Worm (Caenorhabditis elegans) whole organism, mixed stage, embryonic: Measurements from ENCODE around the gene srsx-16.
A peak's percentile ranks its signal among the peaks of the same experiment; 100 is the strongest.

Source experiments
- M03D4.4 ChIP-seq: sonication (generic microtip); optimal IDR thresholded peaks from 2 replicates; lab custom pipeline; 2017; ENCODE audit warnings: mild to moderate bottlenecking, missing genetic modification characterization, missing compliant biosample characterization
- bed-3 ChIP-seq: fragments of 200-800 bp; sonication (Bioruptor generic); optimal IDR thresholded peaks from 3 replicates; lab custom pipeline; 2018; ENCODE audit warnings: mild to moderate bottlenecking, missing genetic modification characterization, moderate library complexity, missing compliant biosample characterization
- blmp-1 ChIP-seq: fragments of 150-350 bp; optimal IDR thresholded peaks from 2 replicates; lab custom pipeline; 2014; ENCODE audit warnings: missing biosample characterization, missing genetic modification characterization
- ceh-39 ChIP-seq: fragments of 150-350 bp; optimal IDR thresholded peaks from 2 replicates; lab custom pipeline; 2014; ENCODE audit warnings: missing biosample characterization, missing genetic modification characterization
- ceh-43 ChIP-seq: fragments of 200-800 bp; sonication (Bioruptor generic); optimal IDR thresholded peaks from 2 replicates; lab custom pipeline; 2018; ENCODE audit warnings: mild to moderate bottlenecking, missing genetic modification characterization, moderate library complexity, missing compliant biosample characterization
- ces-1 ChIP-seq: fragments of 150-350 bp; optimal IDR thresholded peaks from 2 replicates; lab custom pipeline; 2014; ENCODE audit warnings: missing biosample characterization, missing genetic modification reagents, missing genetic modification characterization
- cnd-1 ChIP-seq: fragments of 200-800 bp; sonication (Bioruptor generic); optimal IDR thresholded peaks from 2 replicates; lab custom pipeline; 2018; ENCODE audit warnings: mild to moderate bottlenecking, missing genetic modification characterization, missing compliant biosample characterization
- drap-1 ChIP-seq: fragments of 200-800 bp; sonication (Bioruptor generic); optimal IDR thresholded peaks from 3 replicates; lab custom pipeline; 2018; ENCODE audit warnings: mild to moderate bottlenecking, missing genetic modification characterization, missing compliant biosample characterization
- elt-1 ChIP-seq: sonication (generic microtip); optimal IDR thresholded peaks from 2 replicates; lab custom pipeline; 2017; ENCODE audit warnings: missing genetic modification characterization, mild to moderate bottlenecking, missing compliant biosample characterization, antibody characterized with exemption, moderate library complexity, borderline replicate concordance; ENCODE audit not compliant: insufficient read depth
- flh-1 ChIP-seq: fragments of 200-800 bp; sonication (Bioruptor generic); optimal IDR thresholded peaks from 2 replicates; lab custom pipeline; 2018; ENCODE audit warnings: mild to moderate bottlenecking, missing genetic modification characterization, moderate library complexity, missing compliant biosample characterization
- ham-2 ChIP-seq: fragments of 200-800 bp; sonication (Bioruptor generic); optimal IDR thresholded peaks from 2 replicates; lab custom pipeline; 2018; ENCODE audit warnings: mild to moderate bottlenecking, missing genetic modification characterization, missing compliant biosample characterization
- hlh-1 ChIP-seq: fragments of 150-350 bp; optimal IDR thresholded peaks from 2 replicates; lab custom pipeline; 2014; ENCODE audit warnings: missing biosample characterization, missing genetic modification reagents, missing genetic modification characterization
- lin-13 ChIP-seq: fragments of 150-350 bp; optimal IDR thresholded peaks from 2 replicates; lab custom pipeline; 2014; ENCODE audit warnings: missing biosample characterization, missing genetic modification characterization
- lin-32 ChIP-seq: fragments of 200-800 bp; sonication (Bioruptor generic); optimal IDR thresholded peaks from 2 replicates; lab custom pipeline; 2018; ENCODE audit warnings: mild to moderate bottlenecking, missing genetic modification characterization, missing compliant biosample characterization
- lsy-2 ChIP-seq: fragments of 150-350 bp; optimal IDR thresholded peaks from 2 replicates; lab custom pipeline; 2014; ENCODE audit warnings: missing biosample characterization, missing genetic modification characterization
- mep-1 ChIP-seq: fragments of 150-350 bp; optimal IDR thresholded peaks from 2 replicates; lab custom pipeline; 2017; ENCODE audit warnings: missing biosample characterization, missing genetic modification reagents, missing genetic modification characterization, inconsistent platforms
- mls-2 ChIP-seq: sonication (generic microtip); optimal IDR thresholded peaks from 2 replicates; lab custom pipeline; 2016; ENCODE audit warnings: mild to moderate bottlenecking, missing genetic modification characterization, moderate library complexity, missing compliant biosample characterization
- nhr-12 ChIP-seq: fragments of 150-350 bp; optimal IDR thresholded peaks from 2 replicates; lab custom pipeline; 2014; ENCODE audit warnings: missing biosample characterization, missing genetic modification characterization
- nhr-2 ChIP-seq: fragments of 150-350 bp; optimal IDR thresholded peaks from 2 replicates; lab custom pipeline; 2014; ENCODE audit warnings: missing biosample characterization, missing genetic modification characterization
- nhr-237 ChIP-seq: fragments of 150-350 bp; optimal IDR thresholded peaks from 2 replicates; lab custom pipeline; 2014; ENCODE audit warnings: missing biosample characterization, missing genetic modification characterization
- nhr-28 ChIP-seq: fragments of 150-350 bp; optimal IDR thresholded peaks from 2 replicates; lab custom pipeline; 2014; ENCODE audit warnings: missing biosample characterization, missing genetic modification characterization
- pha-4 ChIP-seq: fragments of 150-350 bp; optimal IDR thresholded peaks from 2 replicates; lab custom pipeline; 2018; ENCODE audit warnings: missing biosample characterization, missing genetic modification reagents, missing genetic modification characterization
- snpc-4 ChIP-seq: fragments of 150-350 bp; optimal IDR thresholded peaks from 2 replicates; lab custom pipeline; 2014; ENCODE audit warnings: missing biosample characterization, missing genetic modification characterization
- tbx-8 ChIP-seq: fragments of 200-800 bp; sonication (Bioruptor generic); optimal IDR thresholded peaks from 2 replicates; lab custom pipeline; 2018; ENCODE audit warnings: mild to moderate bottlenecking, missing genetic modification characterization, moderate library complexity, missing compliant biosample characterization
- unc-120 ChIP-seq: sonication (generic microtip); optimal IDR thresholded peaks from 2 replicates; lab custom pipeline; 2017; ENCODE audit warnings: missing genetic modification characterization, missing compliant biosample characterization; ENCODE audit not compliant: poor library complexity, severe bottlenecking
- unc-62 ChIP-seq: fragments of 150-350 bp; optimal IDR thresholded peaks from 2 replicates; lab custom pipeline; 2014; ENCODE audit warnings: missing biosample characterization, missing genetic modification reagents, missing genetic modification characterization
- zip-8 ChIP-seq: fragments of 150-350 bp; optimal IDR thresholded peaks from 2 replicates; lab custom pipeline; 2014; ENCODE audit warnings: missing biosample characterization, missing genetic modification characterization
- ztf-11 ChIP-seq: fragments of 150-350 bp; optimal IDR thresholded peaks from 2 replicates; lab custom pipeline; 2014; ENCODE audit warnings: missing biosample characterization, missing genetic modification characterization

srsx-16 gene

DNA sequence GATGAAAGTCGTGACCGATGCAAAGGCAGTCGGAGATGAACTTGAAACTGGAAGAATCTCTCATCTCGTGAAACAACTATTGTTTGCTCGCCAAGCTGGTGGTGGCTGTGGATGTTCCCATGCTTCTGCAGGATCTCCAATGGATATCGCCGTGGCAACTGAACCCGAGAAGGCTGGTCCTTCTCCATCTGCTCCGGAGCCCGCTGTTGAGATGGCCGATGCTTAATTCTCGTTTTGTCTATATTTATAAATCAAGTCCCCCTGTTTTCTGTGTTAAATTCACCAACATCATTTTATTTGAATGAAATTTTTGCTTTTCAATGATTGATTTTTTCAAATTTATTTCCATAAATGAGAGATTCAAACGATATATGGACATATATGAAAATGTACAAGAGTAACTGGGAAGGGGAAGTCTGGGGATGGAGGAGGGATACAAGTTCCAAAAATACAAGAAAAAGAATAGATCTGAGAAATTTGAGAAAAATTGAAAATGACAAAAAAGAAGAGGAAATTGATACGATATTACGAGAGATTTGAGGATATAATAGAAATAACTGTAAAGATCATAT, 31.3 kb upstream of the srsx-16 start:
- TF ChIP-seq nhr-237 (peak; percentile 18), tbx-8 (GFP tag; lab: Kevin White, UChicago) (no peak)

DNA sequence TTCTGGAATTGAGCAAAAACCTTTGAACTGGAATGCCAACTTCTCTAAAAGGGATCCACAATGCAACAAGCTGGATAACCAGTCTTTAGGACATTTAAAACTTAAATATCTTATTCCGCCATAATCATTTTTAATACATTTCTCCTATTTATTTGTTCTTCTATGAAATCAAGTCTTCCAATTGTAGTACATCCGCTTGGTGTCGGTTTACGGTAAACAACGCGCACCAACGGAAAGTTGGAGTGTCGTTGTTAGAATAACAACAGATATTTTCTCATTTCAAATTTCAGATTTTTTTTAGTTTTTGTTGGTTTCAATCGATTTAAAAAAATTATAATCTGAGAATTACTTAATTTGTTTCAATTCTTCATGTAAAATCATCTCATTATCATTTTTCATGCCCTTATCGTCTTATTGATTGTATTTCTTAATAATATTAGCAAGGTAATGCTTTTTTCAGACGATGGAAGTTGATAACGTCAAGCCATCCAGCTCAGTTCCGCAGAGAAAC, 29.6 kb upstream of the srsx-16 start, which contains the start of gene csn-5:
TSS of gene csn-5 (plus strand) at position 461 of the 511 bp plus-strand sequence.
- TF ChIP-seq flh-1 (no peak), ces-1 (GFP tag; lab: Kevin White, UChicago) (peak; percentile 1)

DNA sequence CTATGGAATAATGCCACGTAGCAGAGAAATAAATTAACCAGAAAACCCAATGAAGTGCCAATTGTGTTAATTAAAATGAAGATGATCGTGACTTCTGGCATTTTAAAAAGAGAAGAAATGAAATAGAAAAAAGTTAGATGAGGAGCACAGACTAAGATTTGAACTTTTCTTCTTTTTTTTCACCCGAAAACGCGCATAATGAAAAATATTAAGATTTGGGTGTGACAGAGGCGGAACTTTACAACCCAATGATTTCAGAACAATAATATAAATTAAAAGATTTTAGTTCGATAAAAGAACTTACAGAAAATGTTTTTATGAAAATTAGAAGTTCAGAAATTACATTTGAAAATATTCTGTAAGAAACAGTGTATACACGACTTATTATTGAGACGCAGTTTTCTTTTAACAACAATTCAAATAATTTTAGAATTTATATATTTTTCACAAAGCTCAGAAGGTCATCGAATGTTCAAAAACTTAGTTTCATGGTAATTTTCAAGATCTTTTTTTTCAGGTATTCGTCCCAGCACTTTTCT, 26.0 kb upstream of the srsx-16 start, which contains the start of the genes srd-8 and B0547.2:
TSS of gene srd-8 (minus strand) at position 101 of the 539 bp plus-strand sequence.
TSS of gene B0547.2 (plus strand) at position 489 of the 539 bp plus-strand sequence.
- no peak for TF ChIP-seq nhr-12 (tag; lab: Kevin White, UChicago)
- no peak for TF ChIP-seq nhr-28 (tag; lab: Kevin White, UChicago)
- TF ChIP-seq elt-1 (tag; lab: Kevin White, UChicago), result no peak
- no peak for TF ChIP-seq bed-3 (GFP tag; lab: Kevin White, UChicago)
- TF ChIP-seq flh-1, result no peak
- TF ChIP-seq unc-62, result no peak
- TF ChIP-seq mls-2 (tag; lab: Kevin White, UChicago), result no peak
- TF ChIP-seq ceh-39, result no peak
- no peak for TF ChIP-seq ceh-43 (GFP tag; lab: Kevin White, UChicago)
- TF ChIP-seq nhr-2 (tag; lab: Kevin White, UChicago), result no peak
- TF ChIP-seq tbx-8 (GFP tag; lab: Kevin White, UChicago), result no peak
- no peak for TF ChIP-seq blmp-1 (tag; lab: Kevin White, UChicago)
- TF ChIP-seq nhr-237, result no peak
- no peak for TF ChIP-seq pha-4 (tag; lab: Kevin White, UChicago)
- TF ChIP-seq unc-120, result no peak
- TF ChIP-seq ces-1 (GFP tag; lab: Kevin White, UChicago), result no peak
- TF ChIP-seq snpc-4 (tag; lab: Kevin White, UChicago), result no peak
- TF ChIP-seq lin-32 (GFP tag; lab: Kevin White, UChicago), result no peak
- TF ChIP-seq ham-2 (GFP tag; lab: Kevin White, UChicago), result no peak

DNA sequence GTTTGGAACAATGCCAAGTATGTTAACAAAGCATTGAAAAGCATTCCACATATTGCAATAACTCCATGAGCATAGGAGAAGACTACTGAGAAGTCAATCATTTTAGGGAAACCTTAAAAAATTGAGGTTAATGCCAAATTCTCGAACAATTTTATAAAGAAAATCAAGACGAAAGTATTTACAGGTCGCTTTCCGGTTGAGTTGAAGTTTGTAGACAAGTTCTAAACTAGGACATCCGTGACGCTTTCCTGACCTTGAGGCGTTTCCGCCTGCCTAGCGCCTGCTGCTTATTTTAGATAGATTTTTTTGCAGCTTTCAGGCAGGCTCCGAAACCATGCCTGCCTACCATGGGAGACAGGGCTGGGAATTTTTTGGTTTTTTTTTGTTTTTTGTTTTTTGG, 16.0 kb upstream of the srsx-16 start, which contains the start of gene srd-13:
TSS of gene srd-13 (minus strand) at position 101 of the 400 bp plus-strand sequence.
- TF ChIP-seq lsy-2 (tag; lab: Kevin White, UChicago) (no peak), nhr-237 (no peak), drap-1 (GFP tag; lab: Kevin White, UChicago) (no peak), zip-8 (no peak), flh-1 (no peak), elt-1 (tag; lab: Kevin White, UChicago) (no peak), ham-2 (GFP tag; lab: Kevin White, UChicago) (no peak), cnd-1 (tag; lab: Kevin White, UChicago) (no peak), lin-13 (no peak), lin-32 (GFP tag; lab: Kevin White, UChicago) (no peak), unc-62 (no peak), ces-1 (GFP tag; lab: Kevin White, UChicago) (no peak), ztf-11 (tag; lab: Kevin White, UChicago) (no peak), mep-1 (tag; lab: Kevin White, UChicago) (no peak), bed-3 (GFP tag; lab: Kevin White, UChicago) (no peak), nhr-2 (tag; lab: Kevin White, UChicago) (no peak), nhr-28 (tag; lab: Kevin White, UChicago) (no peak), hlh-1 (tag; lab: Kevin White, UChicago) (no peak), M03D4.4 (tag; lab: Kevin White, UChicago) (no peak)

DNA sequence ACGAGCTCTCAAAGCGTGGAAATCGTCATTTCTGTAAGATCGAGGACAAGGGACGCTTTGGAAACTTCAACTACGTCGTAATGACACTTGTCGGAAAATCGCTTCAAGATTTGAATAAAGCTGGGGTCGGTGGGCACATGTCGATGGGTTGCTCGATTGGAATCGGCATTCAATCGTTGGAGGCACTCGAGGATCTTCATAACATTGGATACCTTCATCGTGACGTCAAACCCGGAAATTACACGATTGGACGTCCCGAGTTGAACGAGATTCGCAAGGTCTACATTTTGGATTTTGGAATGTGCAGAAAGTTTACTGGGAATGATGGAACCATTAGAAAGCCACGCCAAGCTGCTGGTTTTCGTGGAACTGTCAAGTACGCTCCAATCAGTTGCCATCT, 13.0 kb upstream of the srsx-16 start:
- TF ChIP-seq bed-3 (GFP tag; lab: Kevin White, UChicago), result no peak
- no peak for TF ChIP-seq mep-1 (tag; lab: Kevin White, UChicago)
- TF ChIP-seq unc-62, result no peak
- TF ChIP-seq snpc-4 (tag; lab: Kevin White, UChicago), result no peak
- TF ChIP-seq nhr-237, result no peak
- no peak for TF ChIP-seq lin-32 (GFP tag; lab: Kevin White, UChicago)
- TF ChIP-seq flh-1, result no peak
